Fruit fly (Drosophila melanogaster): ENCODE measurements around the gene Hsp68.

DNA sequence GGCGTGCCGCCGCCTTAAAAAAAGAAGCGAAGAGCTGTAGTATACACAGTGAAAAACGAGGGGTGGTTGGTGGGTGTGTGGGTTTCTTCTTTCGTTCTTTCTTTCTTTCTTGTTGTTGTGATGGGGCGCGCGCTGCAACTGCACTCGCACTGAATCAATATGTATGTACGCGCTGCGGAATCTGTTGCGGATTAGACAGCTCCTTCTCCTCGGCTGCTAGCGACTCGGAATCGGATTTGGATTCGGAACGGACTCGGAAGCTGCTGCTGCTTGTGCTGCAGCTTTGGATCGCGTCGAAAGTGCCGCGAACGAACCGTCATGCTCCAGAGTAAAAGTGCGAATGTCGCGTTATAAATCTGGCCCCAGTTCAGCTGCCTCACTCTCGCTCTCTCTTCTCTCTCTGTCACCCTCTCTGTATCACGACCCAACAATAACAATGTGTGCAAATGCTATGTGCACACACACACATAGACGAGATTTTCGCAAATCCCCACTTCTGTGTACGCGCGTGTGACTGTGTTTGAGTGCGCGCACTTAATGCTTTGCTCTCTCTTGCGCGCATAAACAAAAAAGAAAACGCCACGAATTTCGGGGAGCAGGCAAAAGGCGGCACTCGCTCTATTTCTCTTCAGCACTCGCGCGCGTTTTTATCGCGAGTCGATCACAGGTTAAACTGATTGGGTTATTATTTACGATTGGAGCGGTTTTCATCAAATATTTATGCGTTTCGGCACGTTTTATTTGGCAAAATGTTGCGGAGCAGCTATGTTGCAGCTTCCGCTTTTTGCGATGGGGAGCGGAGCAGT lies 25.9 kb downstream of the Hsp68 start:
- TF ChIP-seq CG2678 (tag; optimal IDR thresholded peaks at IDR 0.05) (no peak), Jarid2 (GFP tag; optimal IDR thresholded peaks at IDR 0.05) (peak; percentile 86), da (GFP tag; optimal IDR thresholded peaks at IDR 0.05) (no peak), zf30C (GFP tag; optimal IDR thresholded peaks at IDR 0.05) (peak; percentile 80), CG10654 (GFP tag; optimal IDR thresholded peaks at IDR 0.05) (no peak), gcm (GFP tag; optimal IDR thresholded peaks at IDR 0.05) (no peak), mam (GFP tag; optimal IDR thresholded peaks at IDR 0.05) (no peak), nerfin-2 (GFP tag; IDR thresholded peaks at IDR 0.05; ENCODE audit: partially characterized antibody) (no peak), CG3995 (GFP tag; optimal IDR thresholded peaks at IDR 0.05) (no peak), CG4707 (GFP tag; optimal IDR thresholded peaks at IDR 0.05) (no peak), ind (GFP tag; optimal IDR thresholded peaks at IDR 0.05) (no peak)

All from whole organism, embryonic.